Worm (Caenorhabditis elegans): ENCODE results near the gene rps-1.

ce11 chrIII:4517781-4518180 is 42.1 kb downstream of the rps-1 start:
- TF ChIP-seq pha-4 (tag; optimal IDR thresholded peaks at IDR 0.05) (no peak), unc-62 (GFP tag; optimal IDR thresholded peaks at IDR 0.05) (no peak), unc-39 (tag; optimal IDR thresholded peaks at IDR 0.05) (no peak), elt-3 (tag; optimal IDR thresholded peaks at IDR 0.05) (no peak), nhr-237 (tag; optimal IDR thresholded peaks at IDR 0.05) (no peak), blmp-1 (tag; optimal IDR thresholded peaks at IDR 0.05) (no peak), mep-1 (tag; optimal IDR thresholded peaks at IDR 0.05) (no peak), nhr-28 (tag; optimal IDR thresholded peaks at IDR 0.05) (no peak), ceh-83 (GFP tag; optimal IDR thresholded peaks at IDR 0.05) (no peak), mab-5 (tag; optimal IDR thresholded peaks at IDR 0.05) (no peak)
